Worm (Caenorhabditis elegans) whole organism, L1 larva: ENCODE measurements around the gene F10G7.12.

Source experiments
- C04F5.9 ChIP-seq: sonication (generic microtip); optimal IDR thresholded peaks from 2 replicates; lab custom pipeline; 2016; ENCODE audit warnings: missing genetic modification characterization, missing compliant biosample characterization
- F16B12.6 ChIP-seq: fragments of 150-350 bp; optimal IDR thresholded peaks from 2 replicates; lab custom pipeline; 2014; ENCODE audit warnings: missing biosample characterization, missing genetic modification characterization
- Y116A8C.19 ChIP-seq: sonication (generic microtip); optimal IDR thresholded peaks from 2 replicates; lab custom pipeline; 2016; ENCODE audit warnings: missing compliant biosample characterization, missing genetic modification characterization, borderline replicate concordance
- aha-1 ChIP-seq: fragments of 150-350 bp; optimal IDR thresholded peaks from 2 replicates; lab custom pipeline; 2014; ENCODE audit warnings: missing biosample characterization, missing genetic modification characterization
- aly-2 ChIP-seq: fragments of 150-350 bp; optimal IDR thresholded peaks from 2 replicates; lab custom pipeline; 2014; ENCODE audit warnings: missing biosample characterization, missing genetic modification characterization
- ceh-63 ChIP-seq: fragments of 200-800 bp; sonication (Bioruptor generic); optimal IDR thresholded peaks from 2 replicates; lab custom pipeline; 2018; ENCODE audit warnings: mild to moderate bottlenecking, missing genetic modification characterization, missing compliant biosample characterization
- ceh-88 ChIP-seq: fragments of 200-800 bp; sonication (Bioruptor generic); IDR thresholded peaks from 2 replicates; pipeline ENCODE4 v1.3.6; 2022; ENCODE audit warnings: missing genetic modification characterization, missing compliant biosample characterization
- ces-1 ChIP-seq: fragments of 150-350 bp; optimal IDR thresholded peaks from 2 replicates; lab custom pipeline; 2014; ENCODE audit warnings: missing biosample characterization, missing genetic modification reagents, missing genetic modification characterization
- dpl-1 ChIP-seq, 3 experiments: fragments of 150-350 bp in 2 of 3; sonication (generic microtip) in 1 of 3; optimal IDR thresholded peaks; 2 replicates each; lab custom pipeline; 2014 to 2017; ENCODE audit warnings: missing biosample characterization in 3 of 3, missing genetic modification characterization in 3 of 3, missing genetic modification reagents in 3 of 3
- dsc-1 ChIP-seq: sonication (generic microtip); optimal IDR thresholded peaks from 2 replicates; lab custom pipeline; 2016; ENCODE audit warnings: mild to moderate bottlenecking, missing genetic modification characterization, missing compliant biosample characterization
- efl-1 ChIP-seq, 4 experiments: fragments of 150-350 bp; optimal IDR thresholded peaks in 3 of 4; peaks in 1 of 4; 1 replicate in 1 of 4; 2 replicates in 3 of 4; lab custom pipeline; 2014; ENCODE audit warnings: missing biosample characterization in 2 of 4, missing genetic modification characterization in 2 of 4, missing genetic modification reagents in 2 of 4
- efl-3 ChIP-seq: fragments of 200-800 bp; sonication (Bioruptor generic); optimal IDR thresholded peaks from 2 replicates; lab custom pipeline; 2018; ENCODE audit warnings: mild to moderate bottlenecking, missing genetic modification characterization, missing compliant biosample characterization
- egl-13 ChIP-seq: sonication (generic microtip); optimal IDR thresholded peaks from 2 replicates; lab custom pipeline; 2016; ENCODE audit warnings: missing genotype, missing genetic modification reagents, missing genetic modification characterization, missing compliant biosample characterization
- egl-27 ChIP-seq, 2 experiments: fragments of 150-350 bp in 1 of 2; sonication (generic microtip); optimal IDR thresholded peaks; 3 replicates each; lab custom pipeline; 2017 to 2018; ENCODE audit warnings: missing biosample characterization in 2 of 2, missing genetic modification characterization in 2 of 2, missing genetic modification reagents in 2 of 2
- elt-2 ChIP-seq: sonication (generic microtip); optimal IDR thresholded peaks from 2 replicates; lab custom pipeline; 2016; ENCODE audit warnings: missing genetic modification characterization, mild to moderate bottlenecking, inconsistent platforms, missing compliant biosample characterization, missing genetic modification reagents
- elt-3 ChIP-seq, 6 experiments: fragments of 150-350 bp in 1 of 6; sonication (generic microtip); optimal IDR thresholded peaks; 2 replicates each; lab custom pipeline; 2017 to 2018; ENCODE audit warnings: missing biosample characterization in 6 of 6, missing genetic modification characterization in 6 of 6, inconsistent platforms in 1 of 6
- ets-5 ChIP-seq: fragments of 200-800 bp; sonication (Bioruptor generic); IDR thresholded peaks from 2 replicates; pipeline ENCODE4 v1.3.6; 2022; ENCODE audit warnings: missing genetic modification characterization, missing compliant biosample characterization
- fkh-10 ChIP-seq: sonication (generic microtip); optimal IDR thresholded peaks from 2 replicates; lab custom pipeline; 2017; ENCODE audit warnings: missing biosample characterization, missing genetic modification reagents, missing genetic modification characterization
- fkh-4 ChIP-seq: sonication (generic microtip); optimal IDR thresholded peaks from 2 replicates; lab custom pipeline; 2016; ENCODE audit warnings: missing compliant biosample characterization, missing genetic modification characterization, borderline replicate concordance
- fkh-8 ChIP-seq: sonication (generic microtip); optimal IDR thresholded peaks from 2 replicates; lab custom pipeline; 2016; ENCODE audit warnings: mild to moderate bottlenecking, missing genetic modification characterization, missing compliant biosample characterization
- grh-1 ChIP-seq: fragments of 200-800 bp; sonication (Bioruptor generic); IDR thresholded peaks from 2 replicates; pipeline ENCODE4 v1.3.6; 2022; ENCODE audit warnings: missing genetic modification reagents, missing genetic modification characterization, missing compliant biosample characterization
- hlh-17 ChIP-seq: fragments of 200-800 bp; sonication (Bioruptor generic); optimal IDR thresholded peaks from 2 replicates; lab custom pipeline; 2018; ENCODE audit warnings: missing genetic modification characterization, mild to moderate bottlenecking, missing compliant biosample characterization, moderate library complexity, borderline replicate concordance
- hpl-2 ChIP-seq: fragments of 150-350 bp; optimal IDR thresholded peaks from 2 replicates; lab custom pipeline; 2014; ENCODE audit warnings: missing biosample characterization, missing genetic modification reagents, missing genetic modification characterization
- irx-1 ChIP-seq: sonication (generic microtip); optimal IDR thresholded peaks from 2 replicates; lab custom pipeline; 2016; ENCODE audit warnings: missing genetic modification characterization, missing compliant biosample characterization
- isw-1 ChIP-seq: fragments of 200-800 bp; sonication (Bioruptor generic); IDR thresholded peaks from 2 replicates; pipeline ENCODE4 v1.3.6; 2022; ENCODE audit warnings: missing genetic modification characterization, missing compliant biosample characterization
- jun-1 ChIP-seq: fragments of 150-350 bp; optimal IDR thresholded peaks from 2 replicates; lab custom pipeline; 2014; ENCODE audit warnings: missing biosample characterization, missing genetic modification reagents, missing genetic modification characterization
- lin-14 ChIP-seq: fragments of 200-800 bp; sonication (Bioruptor generic); optimal IDR thresholded peaks from 2 replicates; lab custom pipeline; 2018; ENCODE audit warnings: mild to moderate bottlenecking, missing genetic modification characterization, moderate library complexity, missing compliant biosample characterization
- lin-15B ChIP-seq: fragments of 150-350 bp; sonication (generic microtip); optimal IDR thresholded peaks from 3 replicates; lab custom pipeline; 2014; ENCODE audit warnings: missing biosample characterization, missing genetic modification characterization
- lin-35 ChIP-seq, 2 experiments: fragments of 150-350 bp; optimal IDR thresholded peaks; 2 replicates each; lab custom pipeline; 2014; ENCODE audit warnings: missing biosample characterization in 2 of 2, missing genetic modification characterization in 2 of 2, missing genetic modification reagents in 2 of 2
- lin-39 ChIP-seq: fragments of 150-350 bp; optimal IDR thresholded peaks from 2 replicates; lab custom pipeline; 2014; ENCODE audit warnings: missing biosample characterization, missing genetic modification reagents, missing genetic modification characterization
- mep-1 ChIP-seq: fragments of 150-350 bp; optimal IDR thresholded peaks from 2 replicates; lab custom pipeline; 2014; ENCODE audit warnings: missing biosample characterization, missing genetic modification characterization
- nhr-11 ChIP-seq: fragments of 150-350 bp; optimal IDR thresholded peaks from 2 replicates; lab custom pipeline; 2014; ENCODE audit warnings: missing biosample characterization, missing genetic modification characterization
- nhr-19 ChIP-seq: fragments of 200-800 bp; sonication (Bioruptor generic); conservative IDR thresholded peaks from 2 replicates; pipeline ENCODE4 v1.3.6; 2022; ENCODE audit warnings: missing genetic modification characterization, missing compliant biosample characterization
- nhr-237 ChIP-seq: fragments of 150-350 bp; optimal IDR thresholded peaks from 2 replicates; lab custom pipeline; 2014; ENCODE audit warnings: missing biosample characterization, missing genetic modification characterization
- nhr-28 ChIP-seq: fragments of 150-350 bp; optimal IDR thresholded peaks from 2 replicates; lab custom pipeline; 2014; ENCODE audit warnings: missing biosample characterization, missing genetic modification characterization
- nhr-71 ChIP-seq: sonication (generic microtip); optimal IDR thresholded peaks from 2 replicates; lab custom pipeline; 2016; ENCODE audit warnings: mild to moderate bottlenecking, missing genetic modification characterization, moderate library complexity, missing compliant biosample characterization
- nhr-77 ChIP-seq: fragments of 150-350 bp; optimal IDR thresholded peaks from 2 replicates; lab custom pipeline; 2014; ENCODE audit warnings: missing biosample characterization, missing genetic modification characterization
- nhr-90 ChIP-seq: sonication (generic microtip); optimal IDR thresholded peaks from 2 replicates; lab custom pipeline; 2016; ENCODE audit warnings: mild to moderate bottlenecking, missing genetic modification characterization, missing compliant biosample characterization; ENCODE audit not compliant: poor library complexity
- pag-3 ChIP-seq: sonication (generic microtip); optimal IDR thresholded peaks from 2 replicates; lab custom pipeline; 2017; ENCODE audit warnings: missing genetic modification characterization, mild to moderate bottlenecking, missing compliant biosample characterization, antibody characterized with exemption, borderline replicate concordance; ENCODE audit not compliant: insufficient read depth
- pax-3 ChIP-seq: fragments of 200-800 bp; sonication (Bioruptor generic); optimal IDR thresholded peaks from 2 replicates; lab custom pipeline; 2018; ENCODE audit warnings: mild to moderate bottlenecking, missing genetic modification characterization, moderate library complexity, missing compliant biosample characterization
- skn-1 ChIP-seq: fragments of 150-350 bp; optimal IDR thresholded peaks from 2 replicates; lab custom pipeline; 2014; ENCODE audit warnings: missing biosample characterization, missing genetic modification characterization
- snpc-4 ChIP-seq: fragments of 150-350 bp; optimal IDR thresholded peaks from 2 replicates; lab custom pipeline; 2014; ENCODE audit warnings: missing biosample characterization, missing genetic modification characterization
- snu-23 ChIP-seq: sonication (generic microtip); optimal IDR thresholded peaks from 2 replicates; lab custom pipeline; 2016; ENCODE audit warnings: missing genetic modification characterization, missing compliant biosample characterization
- sox-4 ChIP-seq: sonication (generic microtip); optimal IDR thresholded peaks from 2 replicates; lab custom pipeline; 2016; ENCODE audit warnings: missing genetic modification characterization, missing compliant biosample characterization
- sup-37 ChIP-seq: fragments of 200-800 bp; sonication (Bioruptor generic); optimal IDR thresholded peaks from 2 replicates; lab custom pipeline; 2018; ENCODE audit warnings: mild to moderate bottlenecking, missing genetic modification characterization, missing compliant biosample characterization
- tbx-2 ChIP-seq: sonication (generic microtip); optimal IDR thresholded peaks from 2 replicates; lab custom pipeline; 2016; ENCODE audit warnings: missing genetic modification characterization, missing compliant biosample characterization
- unc-62 ChIP-seq: fragments of 150-350 bp; optimal IDR thresholded peaks from 2 replicates; lab custom pipeline; 2014; ENCODE audit warnings: missing biosample characterization, missing genetic modification reagents, missing genetic modification characterization
- unc-86 ChIP-seq: sonication (generic microtip); optimal IDR thresholded peaks from 2 replicates; lab custom pipeline; 2016; ENCODE audit warnings: missing genetic modification characterization, missing compliant biosample characterization
- vab-15 ChIP-seq: sonication (generic microtip); optimal IDR thresholded peaks from 2 replicates; lab custom pipeline; 2017; ENCODE audit warnings: missing genotype, mild to moderate bottlenecking, missing genetic modification characterization, missing compliant biosample characterization
- xbp-1 ChIP-seq: sonication (generic microtip); optimal IDR thresholded peaks from 2 replicates; lab custom pipeline; 2016; ENCODE audit warnings: missing genetic modification characterization, missing compliant biosample characterization
- ztf-11 ChIP-seq, 2 experiments: sonication (generic microtip); optimal IDR thresholded peaks; 2 replicates each; lab custom pipeline; 2016 to 2017; ENCODE audit warnings: missing genetic modification characterization in 2 of 2, missing biosample characterization in 1 of 2, missing compliant biosample characterization in 1 of 2

The F10G7.12 gene

ce11 chrII:4706359-4706871 is 16.8 kb downstream of the F10G7.12 start, which contains the start of the genes F10G7.9 and tsn-1 (continued):
- peak; percentile 37 for TF ChIP-seq elt-2 (tag; lab: Kevin White, UChicago)
- TF ChIP-seq lin-14, result peak; percentile 68
- TF ChIP-seq efl-1 (optimal IDR thresholded peaks at IDR 0.05; lab: Kevin White, UChicago), result peak; percentile 80 to 87
- peak; percentile 70 to 96 for TF ChIP-seq efl-1 (GFP tag; optimal IDR thresholded peaks at IDR 0.05 in 1 of 2; lab: Kevin White, UChicago)
- TF ChIP-seq fkh-8 (tag; lab: Kevin White, UChicago), result no peak
- TF ChIP-seq F16B12.6 (tag; lab: Kevin White, UChicago), result peak; percentile 41
- TF ChIP-seq hlh-17, result no peak
- TF ChIP-seq aha-1 (tag; lab: Kevin White, UChicago), result no peak
- TF ChIP-seq efl-3 (GFP tag; lab: Kevin White, UChicago), result no peak
- TF ChIP-seq dpl-1 (GFP tag; optimal IDR thresholded peaks at IDR 0.05; lab: Kevin White, UChicago), result peak; percentile 57 to 76 (median 72)
- peak; percentile 71 for TF ChIP-seq nhr-71
- TF ChIP-seq ceh-88 (GFP tag; lab: Robert Waterston, UW), result no peak
- TF ChIP-seq egl-13, result no peak
- TF ChIP-seq aly-2 (tag; lab: Kevin White, UChicago), result no peak
- TF ChIP-seq nhr-28 (tag; lab: Kevin White, UChicago), result no peak
- no peak for TF ChIP-seq sup-37 (GFP tag; lab: Kevin White, UChicago)
- TF ChIP-seq egl-27 (tag; optimal IDR thresholded peaks at IDR 0.05; lab: Kevin White, UChicago), result no peak
- no peak for TF ChIP-seq ces-1 (GFP tag; lab: Kevin White, UChicago)
- no peak for TF ChIP-seq snpc-4 (tag; lab: Kevin White, UChicago)
- peak; percentile 59 for TF ChIP-seq skn-1 (tag; lab: Kevin White, UChicago)
- no peak for TF ChIP-seq dsc-1 (tag; lab: Kevin White, UChicago)
- no peak for TF ChIP-seq Y116A8C.19 (tag; lab: Kevin White, UChicago)
- TF ChIP-seq snu-23 (GFP tag; lab: Kevin White, UChicago), result peak; percentile 68
- TF ChIP-seq tbx-2 (tag; lab: Kevin White, UChicago), result peak; percentile 45
- TF ChIP-seq isw-1 (GFP tag; lab: Robert Waterston, UW), result peak; percentile 50
- TF ChIP-seq lin-39 (tag; lab: Kevin White, UChicago), result no peak
- TF ChIP-seq nhr-90 (tag; lab: Kevin White, UChicago), result peak; percentile 2
- no peak for TF ChIP-seq grh-1 (GFP tag; lab: Robert Waterston, UW)
- TF ChIP-seq unc-62 (GFP tag; lab: Kevin White, UChicago), result no peak
- no peak for TF ChIP-seq jun-1 (tag; lab: Kevin White, UChicago)
- no peak for TF ChIP-seq irx-1
- TF ChIP-seq nhr-237 (tag; lab: Kevin White, UChicago), result no peak
- TF ChIP-seq fkh-4 (tag; lab: Kevin White, UChicago), result no peak
- no peak for TF ChIP-seq hpl-2 (GFP tag; lab: Kevin White, UChicago)
- TF ChIP-seq fkh-10, result no peak
- TF ChIP-seq ceh-63, result no peak
- TF ChIP-seq ets-5 (GFP tag; lab: Robert Waterston, UW), result no peak
- TF ChIP-seq nhr-77 (tag; lab: Kevin White, UChicago), result no peak
- peak; percentile 46 for TF ChIP-seq lin-15B (tag; lab: Kevin White, UChicago)
- no peak for TF ChIP-seq elt-3 (tag; optimal IDR thresholded peaks at IDR 0.05; lab: Kevin White, UChicago)
- TF ChIP-seq pax-3 (tag; lab: Kevin White, UChicago), result no peak
- TF ChIP-seq unc-86 (tag; lab: Kevin White, UChicago), result peak; percentile 33
- TF ChIP-seq xbp-1 (tag; lab: Kevin White, UChicago), result peak; percentile 49
- peak; percentile 44; the same call in 1 of the 2 replicates for TF ChIP-seq nhr-19 (GFP tag; lab: Robert Waterston, UW)
- TF ChIP-seq mep-1 (tag; lab: Kevin White, UChicago), result no peak
- no peak for TF ChIP-seq sox-4 (tag; lab: Kevin White, UChicago)
- TF ChIP-seq pag-3 (tag; lab: Kevin White, UChicago), result no peak
- TF ChIP-seq nhr-11 (tag; lab: Kevin White, UChicago), result no peak
- TF ChIP-seq ztf-11 (tag; optimal IDR thresholded peaks at IDR 0.05; lab: Kevin White, UChicago), result no peak
- no peak for TF ChIP-seq vab-15 (tag; lab: Kevin White, UChicago)
- peak; percentile 61 to 86 for TF ChIP-seq lin-35 (GFP tag; optimal IDR thresholded peaks at IDR 0.05; lab: Kevin White, UChicago)
- no peak for TF ChIP-seq C04F5.9 (tag; lab: Kevin White, UChicago)
